Fruit fly (Drosophila melanogaster): ENCODE data around the gene CG3168.
A peak's percentile ranks its signal among the peaks of the same experiment; 100 is the strongest.

CG3168 gene

DNA sequence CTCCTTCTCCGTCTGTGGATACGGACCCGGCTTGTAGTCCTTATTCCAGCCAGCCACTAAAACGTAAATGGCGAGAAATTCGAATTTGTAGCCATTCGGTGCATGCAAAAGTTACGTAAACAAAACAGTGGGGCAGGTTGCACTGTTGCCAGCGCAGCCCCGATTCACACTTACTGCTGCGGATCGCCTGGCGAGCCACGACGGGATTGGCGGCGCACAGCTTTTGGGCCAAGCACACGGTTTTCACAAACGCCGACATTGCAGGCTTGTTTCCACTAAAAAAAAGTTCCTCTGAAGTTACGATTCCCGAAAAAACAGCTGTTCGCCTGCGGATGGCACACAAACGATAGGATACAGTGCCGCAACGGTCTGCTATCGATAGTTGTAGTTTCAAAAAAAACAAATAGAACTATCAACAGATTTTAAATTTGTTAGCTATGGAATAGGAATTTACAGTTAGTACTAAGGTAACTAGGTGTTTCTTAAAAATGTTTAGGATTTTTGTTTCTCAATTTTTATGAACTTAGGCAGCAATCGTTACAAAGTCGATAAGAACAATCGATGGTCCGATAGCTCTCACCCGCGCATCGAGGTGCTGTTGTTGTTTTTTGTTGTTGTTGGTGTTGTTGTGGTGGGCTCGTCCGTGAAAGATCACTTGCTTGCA is 61.8 kb downstream of the CG3168 start, which contains the start of gene Fum1 (continued):
- peak; percentile 34 for TF ChIP-seq CG8924 (tag; optimal IDR thresholded peaks at IDR 0.05)
- no peak for TF ChIP-seq trh (GFP tag; optimal IDR thresholded peaks at IDR 0.05)
- peak; percentile 30 for TF ChIP-seq CG30403 (GFP tag; optimal IDR thresholded peaks at IDR 0.05)
- no peak for TF ChIP-seq CG15269 (tag; optimal IDR thresholded peaks at IDR 0.05)
- TF ChIP-seq Aef1 (GFP tag; IDR thresholded peaks at IDR 0.05) = peak; percentile 24; the same call in 1 of the 3 replicates
- peak; percentile 45 for TF ChIP-seq Med (GFP tag)
- TF ChIP-seq pzg (GFP tag; optimal IDR thresholded peaks at IDR 0.05) = peak; percentile 63
- TF ChIP-seq sd (tag; optimal IDR thresholded peaks at IDR 0.05) = no peak
- no peak for TF ChIP-seq Hand (GFP tag; optimal IDR thresholded peaks at IDR 0.05)
- no peak for TF ChIP-seq sob (GFP tag; IDR thresholded peaks at IDR 0.05)
- TF ChIP-seq CG17385 (GFP tag; optimal IDR thresholded peaks at IDR 0.05) = no peak
- no peak for TF ChIP-seq exex (tag; optimal IDR thresholded peaks at IDR 0.05)
- no peak for TF ChIP-seq kay (GFP tag; optimal IDR thresholded peaks at IDR 0.05)
- no peak for TF ChIP-seq CG31388 (GFP tag; optimal IDR thresholded peaks at IDR 0.05)
- peak; percentile 57; the same call in 1 of the 2 replicates for TF ChIP-seq ato (GFP tag; IDR thresholded peaks at IDR 0.05; ENCODE audit: partially characterized antibody)
- TF ChIP-seq zfh2 (GFP tag; optimal IDR thresholded peaks at IDR 0.05) = peak; percentile 45
- TF ChIP-seq mld (GFP tag; IDR thresholded peaks at IDR 0.05; ENCODE audit: partially characterized antibody) = no peak; the same call in 2 of the 3 replicates
- TF ChIP-seq CG18011 (GFP tag; optimal IDR thresholded peaks at IDR 0.05) = no peak
- TF ChIP-seq wdn (GFP tag; IDR thresholded peaks at IDR 0.05) = no peak
- no peak for TF ChIP-seq Atf-2 (GFP tag; optimal IDR thresholded peaks at IDR 0.05)
- peak; percentile 87 for TF ChIP-seq CG34224 (GFP tag; IDR thresholded peaks at IDR 0.05; ENCODE audit: partially characterized antibody)
- TF ChIP-seq CG2129 (GFP tag; IDR thresholded peaks at IDR 0.05; ENCODE audit: partially characterized antibody) = peak; percentile 73
- TF ChIP-seq unc-4 (GFP tag; IDR thresholded peaks at IDR 0.05; ENCODE audit: partially characterized antibody) = peak; percentile 94
- no peak for TF ChIP-seq psq (GFP tag; optimal IDR thresholded peaks at IDR 0.05)
- no peak for TF ChIP-seq unpg (GFP tag; optimal IDR thresholded peaks at IDR 0.05)
- no peak for TF ChIP-seq D19A (tag; optimal IDR thresholded peaks at IDR 0.05)
- peak; percentile 74 for TF ChIP-seq CG14710 (tag; optimal IDR thresholded peaks at IDR 0.05)
- no peak for TF ChIP-seq lbe (GFP tag; optimal IDR thresholded peaks at IDR 0.05)
- no peak for TF ChIP-seq disco-r (GFP tag; optimal IDR thresholded peaks at IDR 0.05)
- no peak for TF ChIP-seq GATAe (GFP tag; conservative IDR thresholded peaks at IDR 0.05)
- no peak for TF ChIP-seq CG17912 (GFP tag; optimal IDR thresholded peaks at IDR 0.05)
- no peak for TF ChIP-seq CG12104 (GFP tag; optimal IDR thresholded peaks at IDR 0.05)
- peak; percentile 36 for TF ChIP-seq CG3995 (GFP tag; optimal IDR thresholded peaks at IDR 0.05)
- peak; percentile 25 for TF ChIP-seq CG12299 (tag; optimal IDR thresholded peaks at IDR 0.05)
- no peak for TF ChIP-seq CG3065 (GFP tag; optimal IDR thresholded peaks at IDR 0.05)
- TF ChIP-seq gce (GFP tag; IDR thresholded peaks at IDR 0.05) = no peak
- no peak for TF ChIP-seq luna (GFP tag; optimal IDR thresholded peaks at IDR 0.05)
- no peak for TF ChIP-seq pan (optimal IDR thresholded peaks at IDR 0.05)
- no peak for TF ChIP-seq pan (GFP tag; optimal IDR thresholded peaks at IDR 0.05 in 1 of 2, IDR thresholded peaks at IDR 0.05 in 1 of 2)
- peak; percentile 92 for TF ChIP-seq BEAF-32 (GFP tag; optimal IDR thresholded peaks at IDR 0.05)
- TF ChIP-seq CG4424 (GFP tag; optimal IDR thresholded peaks at IDR 0.05) = peak; percentile 4
- TF ChIP-seq gro (GFP tag; optimal IDR thresholded peaks at IDR 0.05) = peak; percentile 53
- peak; percentile 93 for TF ChIP-seq Doc3 (GFP tag; IDR thresholded peaks at IDR 0.05; ENCODE audit: partially characterized antibody)
- TF ChIP-seq CG4854 (GFP tag; optimal IDR thresholded peaks at IDR 0.05) = no peak
- no peak for TF ChIP-seq danr (GFP tag; IDR thresholded peaks at IDR 0.05)
- no peak for TF ChIP-seq sima (GFP tag; optimal IDR thresholded peaks at IDR 0.05)
- no peak for TF ChIP-seq ind (GFP tag; optimal IDR thresholded peaks at IDR 0.05)
- TF ChIP-seq nerfin-1 (tag; optimal IDR thresholded peaks at IDR 0.05) = peak; percentile 9
- no peak for TF ChIP-seq CG11456 (GFP tag; IDR thresholded peaks at IDR 0.05)
- no peak for TF ChIP-seq NFAT (GFP tag; IDR thresholded peaks at IDR 0.05)

All from whole organism, embryonic.